Fruit fly (Drosophila melanogaster) whole organism, embryonic: Measurements from ENCODE around the gene Pp4-19C.

Experiments used
- BEAF-32 ChIP-seq: fragments of 200-800 bp; sonication (Bioruptor generic); optimal IDR thresholded peaks from 3 replicates; lab custom pipeline; 2017; ENCODE audit warnings: missing biosample characterization, missing genetic modification characterization, mild to moderate bottlenecking, moderate library complexity, missing genetic modification reagents
- BtbVII ChIP-seq: fragments of 200-800 bp; sonication (Bioruptor generic); optimal IDR thresholded peaks from 3 replicates; lab custom pipeline; 2017; ENCODE audit warnings: missing biosample characterization, mild to moderate bottlenecking, missing genetic modification characterization
- CG10462 ChIP-seq: fragments of 200-800 bp; sonication (Bioruptor generic); optimal IDR thresholded peaks from 2 replicates; lab custom pipeline; 2016; ENCODE audit warnings: missing biosample characterization, missing genetic modification characterization
- CG12104 ChIP-seq: fragments of 200-800 bp; sonication (Bioruptor generic); optimal IDR thresholded peaks from 3 replicates; lab custom pipeline; 2016; ENCODE audit warnings: missing biosample characterization, missing genetic modification characterization
- CG13287 ChIP-seq: fragments of 200-800 bp; sonication (Bioruptor generic); IDR thresholded peaks from 2 replicates; pipeline ENCODE4 v1.3.6; 2022; ENCODE audit warnings: missing biosample characterization, missing genetic modification characterization; ENCODE audit not compliant: partially characterized antibody
- CG14710 ChIP-seq: fragments of 200-800 bp; sonication (Bioruptor generic); optimal IDR thresholded peaks from 3 replicates; lab custom pipeline; 2019; ENCODE audit warnings: missing biosample characterization, mild to moderate bottlenecking, missing genetic modification characterization, moderate library complexity
- CG16813 ChIP-seq: fragments of 200-800 bp; sonication (Bioruptor generic); IDR thresholded peaks from 3 replicates; pipeline ENCODE4 v1.3.6; 2022; ENCODE audit warnings: missing biosample characterization, missing genetic modification characterization; ENCODE audit not compliant: partially characterized antibody
- CG17361 ChIP-seq: fragments of 200-800 bp; sonication (Bioruptor generic); IDR thresholded peaks from 3 replicates; pipeline ENCODE4 v1.3.6; 2022; ENCODE audit warnings: missing biosample characterization, missing genetic modification characterization
- CG18599 ChIP-seq: fragments of 200-800 bp; sonication (Bioruptor generic); optimal IDR thresholded peaks from 3 replicates; lab custom pipeline; 2017; ENCODE audit warnings: missing biosample characterization, missing genetic modification characterization, mild to moderate bottlenecking, moderate library complexity, missing genetic modification reagents
- CG2116 ChIP-seq: fragments of 200-800 bp; sonication (Bioruptor generic); optimal IDR thresholded peaks from 3 replicates; lab custom pipeline; 2018; ENCODE audit warnings: missing biosample characterization, mild to moderate bottlenecking, missing genetic modification characterization
- CG3281 ChIP-seq: fragments of 200-800 bp; sonication (Bioruptor generic); optimal IDR thresholded peaks from 3 replicates; lab custom pipeline; 2017; ENCODE audit warnings: missing biosample characterization, mild to moderate bottlenecking, missing genetic modification characterization
- CG34224 ChIP-seq: fragments of 200-800 bp; sonication (Bioruptor generic); IDR thresholded peaks from 3 replicates; pipeline ENCODE4 v1.3.6; 2022; ENCODE audit warnings: missing biosample characterization, missing genetic modification characterization; ENCODE audit not compliant: partially characterized antibody
- CG34422 ChIP-seq: fragments of 200-800 bp; sonication (Bioruptor generic); IDR thresholded peaks from 3 replicates; pipeline ENCODE4 v1.3.6; 2022; ENCODE audit warnings: missing biosample characterization, missing genetic modification characterization
- CG4854 ChIP-seq: fragments of 200-800 bp; sonication (Bioruptor generic); optimal IDR thresholded peaks from 2 replicates; lab custom pipeline; 2016; ENCODE audit warnings: missing biosample characterization, missing genetic modification characterization, inconsistent platforms
- CG5245 ChIP-seq: fragments of 200-800 bp; sonication (Bioruptor generic); optimal IDR thresholded peaks from 3 replicates; lab custom pipeline; 2016; ENCODE audit warnings: missing biosample characterization, missing genetic modification characterization
- CG6791 ChIP-seq: fragments of 200-800 bp; sonication (Bioruptor generic); IDR thresholded peaks from 3 replicates; pipeline ENCODE4 v1.3.6; 2022; ENCODE audit warnings: missing biosample characterization, missing genetic modification characterization; ENCODE audit not compliant: partially characterized antibody
- CG8478 ChIP-seq: fragments of >200 bp; optimal IDR thresholded peaks from 2 replicates; lab custom pipeline; 2018
- CG9215 ChIP-seq: fragments of 200-800 bp; sonication (Bioruptor generic); IDR thresholded peaks from 2 replicates; pipeline ENCODE4 v1.3.6; 2022; ENCODE audit warnings: missing biosample characterization, missing genetic modification characterization
- Dll ChIP-seq: fragments of 200-800 bp; sonication (Bioruptor generic); IDR thresholded peaks from 4 replicates; pipeline ENCODE4 v1.3.6; 2022; ENCODE audit warnings: missing biosample characterization, missing genetic modification characterization; ENCODE audit not compliant: partially characterized antibody
- Dp ChIP-seq: fragments of 200-800 bp; sonication (Bioruptor generic); optimal IDR thresholded peaks from 2 replicates; lab custom pipeline; 2018; ENCODE audit warnings: missing biosample characterization, mild to moderate bottlenecking, missing genetic modification characterization, moderate library complexity
- E2f1 ChIP-seq: fragments of 200-800 bp; sonication (Bioruptor generic); IDR thresholded peaks from 2 replicates; pipeline ENCODE4 v1.3.6; 2022; ENCODE audit warnings: missing biosample characterization, missing genetic modification characterization
- Gsc ChIP-seq: fragments of 200-800 bp; sonication (Bioruptor generic); IDR thresholded peaks from 2 replicates; pipeline ENCODE4 v1.3.6; 2022; ENCODE audit warnings: missing biosample characterization, missing genetic modification characterization
- HLH4C ChIP-seq: fragments of 200-800 bp; sonication (Bioruptor generic); IDR thresholded peaks from 3 replicates; pipeline ENCODE4 v1.3.6; 2022; ENCODE audit warnings: missing biosample characterization, missing genetic modification characterization; ENCODE audit not compliant: partially characterized antibody
- Jarid2 ChIP-seq: fragments of 200-800 bp; sonication (Bioruptor generic); optimal IDR thresholded peaks from 3 replicates; lab custom pipeline; 2017; ENCODE audit warnings: mild to moderate bottlenecking, missing biosample characterization, missing genetic modification reagents, missing genetic modification characterization
- MESR4 ChIP-seq: fragments of 200-800 bp; sonication (Bioruptor generic); optimal IDR thresholded peaks from 2 replicates; lab custom pipeline; 2018; ENCODE audit warnings: missing biosample characterization, mild to moderate bottlenecking, missing genetic modification characterization, moderate library complexity
- Opbp ChIP-seq: fragments of 200-800 bp; sonication (Bioruptor generic); IDR thresholded peaks from 3 replicates; pipeline ENCODE4 v1.3.6; 2022; ENCODE audit warnings: missing biosample characterization, missing genetic modification characterization; ENCODE audit not compliant: partially characterized antibody
- Pdp1 ChIP-seq, 2 experiments: fragments of 200-800 bp; sonication (Bioruptor generic); optimal IDR thresholded peaks; 3 replicates each; lab custom pipeline; 2016; ENCODE audit warnings: missing biosample characterization in 2 of 2, missing genetic modification characterization in 2 of 2, mild to moderate bottlenecking in 1 of 2, moderate library complexity in 1 of 2
- Poxn ChIP-seq: fragments of 200-800 bp; sonication (Bioruptor generic); IDR thresholded peaks from 2 replicates; pipeline ENCODE4 v1.3.6; 2022; ENCODE audit warnings: missing biosample characterization, missing genetic modification characterization
- amos ChIP-seq: fragments of 200-800 bp; sonication (Bioruptor generic); IDR thresholded peaks from 2 replicates; pipeline ENCODE4 v1.3.6; 2022; ENCODE audit warnings: missing biosample characterization, missing genetic modification characterization; ENCODE audit not compliant: partially characterized antibody
- ap ChIP-seq: fragments of 200-800 bp; sonication (Bioruptor generic); IDR thresholded peaks from 2 replicates; pipeline ENCODE4 v1.3.6; 2022; ENCODE audit warnings: missing biosample characterization, missing genetic modification characterization
- ato ChIP-seq: fragments of 200-800 bp; sonication (Bioruptor generic); IDR thresholded peaks from 2 replicates; pipeline ENCODE4 v1.3.6; 2022; ENCODE audit warnings: missing biosample characterization, missing genetic modification characterization; ENCODE audit not compliant: partially characterized antibody
- bbx ChIP-seq: fragments of 200-800 bp; sonication (Bioruptor generic); IDR thresholded peaks from 2 replicates; pipeline ENCODE4 v1.3.6; 2022; ENCODE audit warnings: missing biosample characterization, missing genetic modification characterization; ENCODE audit not compliant: partially characterized antibody
- cwo ChIP-seq: fragments of 200-800 bp; sonication (Bioruptor generic); optimal IDR thresholded peaks from 3 replicates; lab custom pipeline; 2017; ENCODE audit warnings: missing biosample characterization, missing genetic modification characterization, mild to moderate bottlenecking, moderate library complexity, missing genetic modification reagents
- da ChIP-seq: fragments of 200-800 bp; sonication (Bioruptor generic); optimal IDR thresholded peaks from 2 replicates; lab custom pipeline; 2016; ENCODE audit warnings: missing biosample characterization, missing genetic modification characterization
- dmrt99B ChIP-seq: fragments of 200-800 bp; sonication (Bioruptor generic); optimal IDR thresholded peaks from 2 replicates; lab custom pipeline; 2018; ENCODE audit warnings: missing biosample characterization, mild to moderate bottlenecking, missing genetic modification characterization, moderate library complexity
- emc ChIP-seq: fragments of 200-800 bp; sonication (Bioruptor generic); optimal IDR thresholded peaks from 2 replicates; lab custom pipeline; 2016; ENCODE audit warnings: missing biosample characterization, missing genetic modification characterization
- fru ChIP-seq: fragments of >200 bp; optimal IDR thresholded peaks from 2 replicates; lab custom pipeline; 2017
- gro ChIP-seq: fragments of 200-800 bp; sonication (Bioruptor generic); optimal IDR thresholded peaks from 2 replicates; lab custom pipeline; 2016; ENCODE audit warnings: missing biosample characterization, missing genetic modification characterization
- hbn ChIP-seq: fragments of 200-800 bp; sonication (Bioruptor generic); IDR thresholded peaks from 2 replicates; pipeline ENCODE4 v1.3.6; 2022; ENCODE audit warnings: missing biosample characterization, missing genetic modification characterization; ENCODE audit not compliant: partially characterized antibody
- inv ChIP-seq: fragments of 200-800 bp; sonication (Bioruptor generic); IDR thresholded peaks from 2 replicates; pipeline ENCODE4 v1.3.6; 2022; ENCODE audit warnings: missing biosample characterization, missing genetic modification characterization; ENCODE audit not compliant: partially characterized antibody
- pzg ChIP-seq: fragments of 200-800 bp; sonication (Bioruptor generic); optimal IDR thresholded peaks from 3 replicates; lab custom pipeline; 2018; ENCODE audit warnings: missing biosample characterization, mild to moderate bottlenecking, missing genetic modification characterization, moderate library complexity
- row ChIP-seq: fragments of 200-800 bp; sonication (Bioruptor generic); IDR thresholded peaks from 3 replicates; pipeline ENCODE4 v1.3.6; 2022; ENCODE audit warnings: missing biosample characterization, missing genetic modification characterization
- unc-4 ChIP-seq: fragments of 200-800 bp; sonication (Bioruptor generic); IDR thresholded peaks from 2 replicates; pipeline ENCODE4 v1.3.6; 2022; ENCODE audit warnings: missing biosample characterization, missing genetic modification characterization; ENCODE audit not compliant: partially characterized antibody
- wek ChIP-seq: fragments of 200-800 bp; sonication (Bioruptor generic); optimal IDR thresholded peaks from 3 replicates; lab custom pipeline; 2018; ENCODE audit warnings: missing biosample characterization, mild to moderate bottlenecking, missing genetic modification characterization, moderate library complexity
- zf30C ChIP-seq: fragments of 200-800 bp; sonication (Bioruptor generic); optimal IDR thresholded peaks from 3 replicates; lab custom pipeline; 2018; ENCODE audit warnings: missing biosample characterization, mild to moderate bottlenecking, missing genetic modification characterization

Gene Pp4-19C

DNA sequence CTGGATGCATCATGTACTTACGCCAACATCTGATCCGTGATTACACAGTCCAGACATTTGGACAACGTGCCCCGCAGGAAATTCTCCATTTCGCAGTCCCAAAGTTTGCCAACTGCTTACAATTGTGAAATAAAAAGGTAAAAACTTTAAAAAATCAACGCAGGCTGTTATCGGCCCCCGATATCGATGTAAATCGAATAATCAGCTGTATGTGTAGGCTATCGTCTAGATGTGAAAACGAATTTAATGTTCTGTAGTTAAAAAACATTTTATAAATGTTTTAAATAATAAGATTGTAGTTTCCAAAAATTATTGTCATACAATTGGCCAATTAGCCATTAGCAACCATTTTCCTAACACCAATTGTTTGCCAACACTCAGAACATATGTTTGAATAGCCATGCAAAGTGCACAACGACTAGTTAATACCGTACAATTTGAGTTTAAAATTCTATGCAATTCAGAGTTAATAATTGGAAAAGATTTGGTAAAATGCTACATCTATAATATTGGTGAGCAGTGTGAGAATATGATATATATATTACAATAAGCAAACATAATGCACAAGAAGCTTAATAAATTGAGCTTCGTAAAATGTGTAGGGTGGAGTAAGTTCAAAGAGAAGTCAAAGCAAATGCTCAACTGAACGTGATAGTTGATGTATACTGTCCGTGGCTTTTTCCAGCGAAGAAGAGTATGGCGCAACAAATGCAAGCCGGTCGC, 5.8 kb upstream of the Pp4-19C start, which contains the start of the genes CG11710 and mal (continued):
- TF ChIP-seq BtbVII (GFP tag; lab: Kevin White, UChicago) (peak; percentile 78), E2f1 (GFP tag; lab: Robert Waterston, UW) (peak; percentile 73), CG34422 (GFP tag; lab: Robert Waterston, UW) (peak; percentile 77; the same call in 2 of the 3 replicates), cwo (GFP tag; lab: Kevin White, UChicago) (peak; percentile 73), CG5245 (GFP tag; lab: Kevin White, UChicago) (peak; percentile 76)

DNA sequence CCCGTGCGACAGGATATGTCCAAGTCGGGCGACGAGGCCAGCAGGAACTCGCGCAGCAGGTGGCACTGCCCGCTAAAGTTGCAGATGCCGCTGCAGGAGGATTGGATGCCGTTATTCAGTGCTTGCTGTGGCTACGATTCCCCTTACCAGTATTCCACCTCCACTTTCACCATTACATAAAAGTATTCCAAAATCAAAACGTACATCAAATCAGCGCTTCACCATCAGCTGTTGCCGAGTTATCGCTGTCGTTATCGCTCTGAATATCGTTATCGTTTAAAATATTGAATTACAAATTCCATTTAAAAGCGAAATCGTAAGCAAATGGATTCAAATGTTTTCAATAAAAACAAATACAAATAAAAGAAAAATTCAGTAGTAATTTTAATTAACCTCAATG, 3.0 kb upstream of the Pp4-19C start, which contains the start of gene CG15456:
TSS of gene CG15456 (minus strand) at position 225 of the 400 bp plus-strand sequence.
- TF ChIP-seq BEAF-32 (GFP tag; lab: Kevin White, UChicago), result peak; percentile 44
- TF ChIP-seq emc (GFP tag; lab: Kevin White, UChicago), result no peak
- TF ChIP-seq CG3281 (GFP tag; lab: Kevin White, UChicago), result no peak
- no peak for TF ChIP-seq CG9215 (GFP tag; lab: Robert Waterston, UW)
- TF ChIP-seq MESR4 (GFP tag; lab: Kevin White, UChicago), result peak; percentile 46
- TF ChIP-seq Opbp (GFP tag; lab: Robert Waterston, UW), result peak; percentile 73; the same call in 2 of the 3 replicates
- no peak for TF ChIP-seq da
- TF ChIP-seq amos (GFP tag; lab: Robert Waterston, UW), result peak; percentile 44; the same call in 1 of the 2 replicates
- peak; percentile 42; the same call in 1 of the 2 replicates for TF ChIP-seq unc-4 (GFP tag; lab: Robert Waterston, UW)
- TF ChIP-seq CG2116 (GFP tag; lab: Kevin White, UChicago), result peak; percentile 61
- TF ChIP-seq Jarid2 (GFP tag; lab: Kevin White, UChicago), result no peak
- no peak for TF ChIP-seq CG12104 (GFP tag; lab: Kevin White, UChicago)
- peak; percentile 24; the same call in 1 of the 2 replicates for TF ChIP-seq hbn
- no peak for TF ChIP-seq CG4854 (GFP tag; lab: Kevin White, UChicago)
- no peak for TF ChIP-seq CG17361 (GFP tag; lab: Robert Waterston, UW)
- peak; percentile 61 for TF ChIP-seq HLH4C (GFP tag; lab: Robert Waterston, UW)
- peak; percentile 87 for TF ChIP-seq CG34224 (GFP tag; lab: Robert Waterston, UW)
- TF ChIP-seq Gsc (GFP tag; lab: Robert Waterston, UW), result no peak
- TF ChIP-seq CG13287 (GFP tag; lab: Robert Waterston, UW), result peak; percentile 78
- TF ChIP-seq inv (GFP tag; lab: Robert Waterston, UW), result 0 out of 2 replicates have a peak, but pooled peaks have one; percentile 18
- 0 out of 2 replicates have a peak, but pooled peaks have one; percentile 12 for TF ChIP-seq bbx
- peak; percentile 15 for TF ChIP-seq pzg
- TF ChIP-seq CG16813 (GFP tag; lab: Robert Waterston, UW), result peak; percentile 64
- peak; percentile 88 for TF ChIP-seq ato (GFP tag; lab: Robert Waterston, UW)
- TF ChIP-seq Dll, result peak; percentile 56; the same call in 3 of the 4 replicates
- TF ChIP-seq Pdp1 (GFP tag; optimal IDR thresholded peaks at IDR 0.05; lab: Kevin White, UChicago), result peak in 1 of 2 experiments; percentile 97
- TF ChIP-seq dmrt99B (tag; lab: Kevin White, UChicago), result no peak
- TF ChIP-seq fru (lab: Kevin White, UChicago), result no peak
- TF ChIP-seq gro, result no peak
- no peak for TF ChIP-seq Poxn (GFP tag; lab: Robert Waterston, UW)
- TF ChIP-seq CG8478 (lab: Kevin White, UChicago), result no peak
- no peak for TF ChIP-seq CG18599 (GFP tag; lab: Kevin White, UChicago)
- no peak for TF ChIP-seq CG10462 (GFP tag; lab: Kevin White, UChicago)
- TF ChIP-seq Dp, result peak; percentile 82
- TF ChIP-seq ap (GFP tag; lab: Robert Waterston, UW), result no peak
- no peak for TF ChIP-seq zf30C
- TF ChIP-seq CG6791 (GFP tag; lab: Robert Waterston, UW), result peak; percentile 52; the same call in 1 of the 3 replicates
- peak; percentile 10 for TF ChIP-seq CG14710
- no peak for TF ChIP-seq wek (GFP tag; lab: Kevin White, UChicago)
- no peak for TF ChIP-seq row (GFP tag; lab: Robert Waterston, UW)
